Worm (Caenorhabditis elegans) whole organism, early embryonic: Measurements from ENCODE around the gene W05E10.5.

ENCODE experiments used
- B0310.2 ChIP-seq: sonication (generic microtip); optimal IDR thresholded peaks from 2 replicates; lab custom pipeline; 2016; ENCODE audit warnings: mild to moderate bottlenecking, missing genetic modification characterization, missing compliant biosample characterization
- ama-1 ChIP-seq: fragments of 150-350 bp; optimal IDR thresholded peaks from 2 replicates; lab custom pipeline; 2014
- ceh-13 ChIP-seq: fragments of 200-800 bp; sonication (Bioruptor generic); optimal IDR thresholded peaks from 2 replicates; lab custom pipeline; 2018; ENCODE audit warnings: mild to moderate bottlenecking, missing genetic modification characterization, missing compliant biosample characterization
- ets-7 ChIP-seq: sonication (generic microtip); optimal IDR thresholded peaks from 2 replicates; lab custom pipeline; 2016; ENCODE audit warnings: missing genotype, missing genetic modification characterization, missing compliant biosample characterization
- hmbx-1 ChIP-seq: sonication (generic microtip); optimal IDR thresholded peaks from 2 replicates; lab custom pipeline; 2016; ENCODE audit warnings: mild to moderate bottlenecking, missing genetic modification characterization, missing compliant biosample characterization
- hmg-4 ChIP-seq: fragments of 200-800 bp; sonication (Bioruptor generic); optimal IDR thresholded peaks from 2 replicates; lab custom pipeline; 2018; ENCODE audit warnings: mild to moderate bottlenecking, missing genetic modification characterization, missing compliant biosample characterization
- scrt-1 ChIP-seq: fragments of 200-800 bp; sonication (Bioruptor generic); IDR thresholded peaks from 2 replicates; pipeline ENCODE4 v1.3.6; 2022; ENCODE audit warnings: missing genetic modification characterization, missing compliant biosample characterization
- sea-1 ChIP-seq: fragments of 200-800 bp; sonication (Bioruptor generic); conservative IDR thresholded peaks from 2 replicates; pipeline ENCODE4 v1.3.6; 2022; ENCODE audit warnings: missing genetic modification characterization, missing compliant biosample characterization
- tbx-11 ChIP-seq: fragments of 200-800 bp; sonication (Bioruptor generic); IDR thresholded peaks from 2 replicates; pipeline ENCODE4 v1.3.6; 2022; ENCODE audit warnings: missing genetic modification characterization, missing compliant biosample characterization
- tbx-37 ChIP-seq: fragments of 200-800 bp; sonication (Bioruptor generic); conservative IDR thresholded peaks from 2 replicates; pipeline ENCODE4 v1.3.6; 2022; ENCODE audit warnings: missing genetic modification reagents, missing genetic modification characterization, missing compliant biosample characterization
- tra-4 ChIP-seq: sonication (generic microtip); optimal IDR thresholded peaks from 2 replicates; lab custom pipeline; 2017; ENCODE audit warnings: missing genetic modification characterization, missing compliant biosample characterization

DNA sequence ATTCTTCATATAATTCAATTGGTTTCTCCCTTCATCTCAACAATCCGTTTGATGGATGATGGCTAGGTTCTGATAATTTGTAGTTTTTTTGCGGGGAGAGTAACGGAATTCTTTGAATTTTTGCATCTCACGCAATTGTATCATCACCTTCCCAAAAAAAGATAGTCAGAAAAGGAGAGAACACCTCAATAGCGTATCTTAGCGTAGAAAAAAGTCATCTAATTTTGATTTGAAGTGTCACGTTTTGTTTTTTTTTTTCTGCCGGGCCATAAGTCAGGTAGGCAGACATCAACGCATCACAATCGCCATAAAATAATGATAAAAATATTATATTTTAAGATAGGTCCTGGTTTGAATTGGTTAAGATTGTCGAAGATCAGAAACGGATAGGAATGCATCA, 19.0 kb downstream of the W05E10.5 start:
- no peak for TF ChIP-seq tra-4 (tag; lab: Kevin White, UChicago)
- TF ChIP-seq tbx-11 (GFP tag; lab: Robert Waterston, UW) = no peak
- no peak for TF ChIP-seq sea-1 (GFP tag; lab: Robert Waterston, UW)
- no peak for TF ChIP-seq tbx-37
- TF ChIP-seq scrt-1 (GFP tag; lab: Robert Waterston, UW) = no peak
- TF ChIP-seq ama-1 (lab: Kevin White, UChicago) = no peak
- no peak for TF ChIP-seq ets-7 (tag; lab: Kevin White, UChicago)
- no peak for TF ChIP-seq hmg-4 (GFP tag; lab: Kevin White, UChicago)
- TF ChIP-seq ceh-13 (GFP tag; lab: Kevin White, UChicago) = no peak
- TF ChIP-seq hmbx-1 (tag; lab: Kevin White, UChicago) = no peak
- no peak for TF ChIP-seq B0310.2 (tag; lab: Kevin White, UChicago)
